Fruit fly (Drosophila melanogaster) whole organism, embryonic: ENCODE data around the gene beta'COP.

ENCODE experiments used
- Abd-B ChIP-seq: fragments of 200-800 bp; sonication (Bioruptor generic); optimal IDR thresholded peaks from 2 replicates; lab custom pipeline; 2018; ENCODE audit warnings: missing biosample characterization, mild to moderate bottlenecking, missing genetic modification characterization, moderate library complexity
- Antp ChIP-seq: fragments of 200-800 bp; sonication (Bioruptor generic); optimal IDR thresholded peaks from 3 replicates; lab custom pipeline; 2016; ENCODE audit warnings: missing biosample characterization, missing genetic modification characterization
- CG10462 ChIP-seq: fragments of 200-800 bp; sonication (Bioruptor generic); optimal IDR thresholded peaks from 2 replicates; lab custom pipeline; 2016; ENCODE audit warnings: missing biosample characterization, missing genetic modification characterization
- CG10565 ChIP-seq: fragments of 200-800 bp; sonication (Bioruptor generic); optimal IDR thresholded peaks from 3 replicates; lab custom pipeline; 2016; ENCODE audit warnings: missing biosample characterization, mild to moderate bottlenecking, missing genetic modification characterization
- CG11560 ChIP-seq: fragments of 200-800 bp; sonication (Bioruptor generic); IDR thresholded peaks from 3 replicates; pipeline ENCODE4 v1.3.6; 2022; ENCODE audit warnings: missing biosample characterization, missing genetic modification characterization
- CG12391 ChIP-seq: fragments of 200-800 bp; sonication (Bioruptor generic); optimal IDR thresholded peaks from 3 replicates; lab custom pipeline; 2018; ENCODE audit warnings: missing biosample characterization, mild to moderate bottlenecking, missing genetic modification characterization, moderate library complexity
- CG13287 ChIP-seq: fragments of 200-800 bp; sonication (Bioruptor generic); IDR thresholded peaks from 2 replicates; pipeline ENCODE4 v1.3.6; 2022; ENCODE audit warnings: missing biosample characterization, missing genetic modification characterization; ENCODE audit not compliant: partially characterized antibody
- CG13424 ChIP-seq: fragments of 200-800 bp; sonication (Bioruptor generic); optimal IDR thresholded peaks from 2 replicates; lab custom pipeline; 2019; ENCODE audit warnings: missing biosample characterization, mild to moderate bottlenecking, missing genetic modification characterization, moderate library complexity
- CG17361 ChIP-seq: fragments of 200-800 bp; sonication (Bioruptor generic); IDR thresholded peaks from 3 replicates; pipeline ENCODE4 v1.3.6; 2022; ENCODE audit warnings: missing biosample characterization, missing genetic modification characterization
- CG17385 ChIP-seq: fragments of 200-800 bp; sonication (Bioruptor generic); optimal IDR thresholded peaks from 3 replicates; lab custom pipeline; 2018; ENCODE audit warnings: missing biosample characterization, mild to moderate bottlenecking, missing genetic modification characterization
- CG2129 ChIP-seq: fragments of 200-800 bp; sonication (Bioruptor generic); IDR thresholded peaks from 2 replicates; pipeline ENCODE4 v1.3.6; 2022; ENCODE audit warnings: missing biosample characterization, missing genetic modification characterization; ENCODE audit not compliant: partially characterized antibody
- CG31365 ChIP-seq: fragments of 200-800 bp; sonication (Bioruptor generic); optimal IDR thresholded peaks from 2 replicates; lab custom pipeline; 2018; ENCODE audit warnings: missing biosample characterization, mild to moderate bottlenecking, missing genetic modification characterization
- CG34376 ChIP-seq: fragments of 200-800 bp; sonication (Bioruptor generic); optimal IDR thresholded peaks from 2 replicates; lab custom pipeline; 2018; ENCODE audit warnings: missing biosample characterization, mild to moderate bottlenecking, missing genetic modification characterization
- CG3726 ChIP-seq: fragments of 200-800 bp; sonication (Bioruptor generic); IDR thresholded peaks from 3 replicates; pipeline ENCODE4, ENCODE4 v1.3.6; 2022; ENCODE audit warnings: missing biosample characterization, missing genetic modification characterization
- CG4282 ChIP-seq: fragments of 200-800 bp; sonication (Bioruptor generic); optimal IDR thresholded peaks from 2 replicates; lab custom pipeline; 2016; ENCODE audit warnings: missing biosample characterization, missing genetic modification characterization
- CG4360 ChIP-seq: fragments of 200-800 bp; sonication (Bioruptor generic); IDR thresholded peaks from 2 replicates; pipeline ENCODE4 v1.3.6; 2022; ENCODE audit warnings: missing biosample characterization, missing genetic modification characterization
- CG43689 ChIP-seq: fragments of 200-800 bp; sonication (Bioruptor generic); IDR thresholded peaks from 2 replicates; pipeline ENCODE4 v1.3.6; 2022; ENCODE audit warnings: missing biosample characterization, missing genetic modification characterization
- CG6689 ChIP-seq: fragments of 200-800 bp; sonication (Bioruptor generic); IDR thresholded peaks from 2 replicates; pipeline ENCODE4 v1.3.6; 2022; ENCODE audit warnings: missing biosample characterization, missing genetic modification characterization
- CG7745 ChIP-seq: fragments of 200-800 bp; sonication (Bioruptor generic); optimal IDR thresholded peaks from 2 replicates; lab custom pipeline; 2018; ENCODE audit warnings: missing biosample characterization, mild to moderate bottlenecking, missing genetic modification characterization, moderate library complexity
- CG8765 ChIP-seq: fragments of 200-800 bp; sonication (Bioruptor generic); IDR thresholded peaks from 2 replicates; pipeline ENCODE4 v1.3.6; 2022; ENCODE audit warnings: missing biosample characterization, missing genetic modification characterization
- Fer1 ChIP-seq: fragments of 200-800 bp; sonication (Bioruptor generic); optimal IDR thresholded peaks from 2 replicates; lab custom pipeline; 2017; ENCODE audit warnings: missing biosample characterization, mild to moderate bottlenecking, missing genetic modification characterization
- Fer2 ChIP-seq: fragments of 200-800 bp; sonication (Bioruptor generic); optimal IDR thresholded peaks from 2 replicates; lab custom pipeline; 2018; ENCODE audit warnings: missing biosample characterization, mild to moderate bottlenecking, missing genetic modification characterization, moderate library complexity
- HLH4C ChIP-seq: fragments of 200-800 bp; sonication (Bioruptor generic); IDR thresholded peaks from 3 replicates; pipeline ENCODE4 v1.3.6; 2022; ENCODE audit warnings: missing biosample characterization, missing genetic modification characterization; ENCODE audit not compliant: partially characterized antibody
- HmgZ ChIP-seq: fragments of 200-800 bp; sonication (Bioruptor generic); optimal IDR thresholded peaks from 2 replicates; lab custom pipeline; 2018; ENCODE audit warnings: missing biosample characterization, mild to moderate bottlenecking, missing genetic modification characterization
- Hr51 ChIP-seq, 2 experiments: fragments of 200-800 bp; sonication (Bioruptor generic); optimal IDR thresholded peaks; 2 replicates in 1 of 2; 3 replicates in 1 of 2; lab custom pipeline; 2016 to 2018; ENCODE audit warnings: missing biosample characterization in 2 of 2, missing genetic modification characterization in 2 of 2, mild to moderate bottlenecking in 1 of 2, moderate library complexity in 1 of 2
- Nf-YC ChIP-seq: fragments of 200-800 bp; optimal IDR thresholded peaks from 3 replicates; lab custom pipeline; 2019; ENCODE audit warnings: missing biosample characterization, mild to moderate bottlenecking, missing genetic modification characterization, moderate library complexity
- PHDP ChIP-seq: fragments of 200-800 bp; sonication (Bioruptor generic); optimal IDR thresholded peaks from 3 replicates; lab custom pipeline; 2018; ENCODE audit warnings: missing biosample characterization, mild to moderate bottlenecking, missing genetic modification characterization, moderate library complexity
- bigmax ChIP-seq: fragments of 200-800 bp; sonication (Bioruptor generic); optimal IDR thresholded peaks from 2 replicates; lab custom pipeline; 2018; ENCODE audit warnings: missing biosample characterization, mild to moderate bottlenecking, missing genetic modification characterization
- btn ChIP-seq: fragments of 200-800 bp; sonication (Bioruptor generic); optimal IDR thresholded peaks from 2 replicates; lab custom pipeline; 2016; ENCODE audit warnings: missing biosample characterization, missing genetic modification characterization
- cato ChIP-seq: fragments of 200-800 bp; sonication (Bioruptor generic); optimal IDR thresholded peaks from 2 replicates; lab custom pipeline; 2016; ENCODE audit warnings: missing biosample characterization, missing genetic modification characterization, borderline replicate concordance
- chinmo ChIP-seq: fragments of 200-800 bp; sonication (Bioruptor generic); IDR thresholded peaks from 4 replicates; pipeline ENCODE4 v1.3.6; 2022; ENCODE audit warnings: missing biosample characterization, missing genetic modification characterization; ENCODE audit not compliant: partially characterized antibody
- chm ChIP-seq: fragments of 200-800 bp; sonication (Bioruptor generic); IDR thresholded peaks from 2 replicates; pipeline ENCODE4 v1.3.6; 2022; ENCODE audit warnings: missing biosample characterization, missing genetic modification characterization
- dm ChIP-seq: fragments of 200-800 bp; sonication (Bioruptor generic); optimal IDR thresholded peaks from 3 replicates; lab custom pipeline; 2016; ENCODE audit warnings: missing biosample characterization, missing genetic modification characterization
- dmrt11E ChIP-seq: fragments of 200-800 bp; sonication (Bioruptor generic); optimal IDR thresholded peaks from 3 replicates; lab custom pipeline; 2018; ENCODE audit warnings: missing biosample characterization, mild to moderate bottlenecking, missing genetic modification characterization, moderate library complexity
- ewg ChIP-seq: fragments of 200-800 bp; sonication (Bioruptor generic); optimal IDR thresholded peaks from 3 replicates; lab custom pipeline; 2017; ENCODE audit warnings: mild to moderate bottlenecking, missing biosample characterization, missing genetic modification reagents, missing genetic modification characterization
- eyg ChIP-seq: fragments of 200-800 bp; sonication (Bioruptor generic); optimal IDR thresholded peaks from 3 replicates; lab custom pipeline; 2016; ENCODE audit warnings: missing biosample characterization, missing genetic modification characterization
- fd96Cb ChIP-seq: fragments of 200-800 bp; sonication (Bioruptor generic); optimal IDR thresholded peaks from 2 replicates; lab custom pipeline; 2018; ENCODE audit warnings: missing biosample characterization, mild to moderate bottlenecking, missing genetic modification characterization, moderate library complexity
- fu2 ChIP-seq: fragments of 200-800 bp; sonication (Bioruptor generic); optimal IDR thresholded peaks from 2 replicates; lab custom pipeline; 2016; ENCODE audit warnings: missing biosample characterization, missing genetic modification characterization
- gsb-n ChIP-seq: fragments of 200-800 bp; sonication (Bioruptor generic); optimal IDR thresholded peaks from 3 replicates; lab custom pipeline; 2018; ENCODE audit warnings: missing biosample characterization, mild to moderate bottlenecking, missing genetic modification characterization
- hth ChIP-seq: fragments of >200 bp; optimal IDR thresholded peaks from 2 replicates; lab custom pipeline; 2017; ENCODE audit warnings: inconsistent platforms
- lmd ChIP-seq: fragments of 200-800 bp; sonication (Bioruptor generic); IDR thresholded peaks from 2 replicates; pipeline ENCODE4 v1.3.6; 2022; ENCODE audit warnings: missing biosample characterization, missing genetic modification characterization
- mirr ChIP-seq: fragments of 200-800 bp; sonication (Bioruptor generic); optimal IDR thresholded peaks from 3 replicates; lab custom pipeline; 2018; ENCODE audit warnings: missing biosample characterization, mild to moderate bottlenecking, missing genetic modification characterization
- rib ChIP-seq: fragments of 200-800 bp; sonication (Bioruptor generic); IDR thresholded peaks from 2 replicates; pipeline ENCODE4 v1.3.6; 2022; ENCODE audit warnings: missing biosample characterization, missing genetic modification characterization
- slp2 ChIP-seq: fragments of 200-800 bp; sonication (Bioruptor generic); optimal IDR thresholded peaks from 2 replicates; lab custom pipeline; 2016; ENCODE audit warnings: missing biosample characterization, missing genetic modification characterization
- stwl ChIP-seq: fragments of 200-800 bp; sonication (Bioruptor generic); optimal IDR thresholded peaks from 3 replicates; lab custom pipeline; 2018; ENCODE audit warnings: missing biosample characterization, mild to moderate bottlenecking, missing genetic modification characterization, moderate library complexity
- sug ChIP-seq: fragments of 200-800 bp; optimal IDR thresholded peaks from 2 replicates; lab custom pipeline; 2019; ENCODE audit warnings: missing biosample characterization, mild to moderate bottlenecking, missing genetic modification characterization, moderate library complexity
- tin ChIP-seq: fragments of 200-800 bp; sonication (Bioruptor generic); optimal IDR thresholded peaks from 3 replicates; lab custom pipeline; 2016; ENCODE audit warnings: missing biosample characterization, missing genetic modification characterization
- unc-4 ChIP-seq: fragments of 200-800 bp; sonication (Bioruptor generic); IDR thresholded peaks from 2 replicates; pipeline ENCODE4 v1.3.6; 2022; ENCODE audit warnings: missing biosample characterization, missing genetic modification characterization; ENCODE audit not compliant: partially characterized antibody
- wdn ChIP-seq: fragments of 200-800 bp; sonication (Bioruptor generic); IDR thresholded peaks from 2 replicates; pipeline ENCODE4 v1.3.6; 2022; ENCODE audit warnings: missing biosample characterization, missing genetic modification characterization
- zen ChIP-seq: fragments of 200-800 bp; sonication (Bioruptor generic); optimal IDR thresholded peaks from 3 replicates; lab custom pipeline; 2018; ENCODE audit warnings: missing biosample characterization, mild to moderate bottlenecking, missing genetic modification characterization, moderate library complexity

The beta'COP gene

DNA sequence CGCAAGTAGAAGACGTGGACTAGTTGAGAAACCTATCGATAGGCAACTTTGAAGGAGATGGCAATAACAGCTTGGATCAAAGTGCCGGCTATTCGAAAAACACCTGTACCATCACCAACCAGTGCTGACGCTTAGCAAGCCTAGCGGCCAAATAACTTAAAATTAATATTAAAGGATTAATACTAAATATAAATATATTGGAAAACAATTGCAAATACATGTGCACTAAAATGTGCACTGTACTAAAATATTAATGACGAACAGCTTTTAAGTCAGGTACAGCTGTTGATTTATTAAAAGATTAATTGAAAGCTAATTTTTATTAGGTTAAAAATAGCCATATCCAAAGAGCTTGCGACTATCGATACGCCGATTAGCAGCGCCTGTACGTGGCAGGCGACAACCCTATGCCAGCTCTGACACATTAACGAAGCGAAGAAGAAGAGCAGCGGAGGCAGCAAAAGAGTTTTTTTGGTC lies at the start of gene beta'COP, which contains the start of gene CG9302 (continued):
- TF ChIP-seq stwl (tag; lab: Kevin White, UChicago) (peak; percentile 38), gsb-n (tag; lab: Kevin White, UChicago) (no peak), unc-4 (GFP tag; lab: Robert Waterston, UW) (peak; percentile 71), CG7745 (tag; lab: Kevin White, UChicago) (no peak), Antp (GFP tag; lab: Kevin White, UChicago) (peak; percentile 34), PHDP (tag; lab: Kevin White, UChicago) (peak; percentile 56), CG12391 (tag; lab: Kevin White, UChicago) (peak; percentile 85), CG17385 (GFP tag; lab: Kevin White, UChicago) (peak; percentile 95), CG34376 (GFP tag; lab: Kevin White, UChicago) (no peak), Nf-YC (tag; lab: Kevin White, UChicago) (peak; percentile 79), CG4360 (GFP tag; lab: Robert Waterston, UW) (no peak), tin (GFP tag; lab: Kevin White, UChicago) (peak; percentile 60), Abd-B (GFP tag; lab: Kevin White, UChicago) (peak; percentile 91), sug (tag; lab: Kevin White, UChicago) (peak; percentile 85), CG11560 (tag; lab: Robert Waterston, UW) (0 out of 3 replicates have a peak, but pooled peaks have one; percentile 16), Hr51 (GFP tag; optimal IDR thresholded peaks at IDR 0.05; lab: Kevin White, UChicago) (peak in 1 of 2 experiments; percentile 38), eyg (no peak), ewg (peak; percentile 47), HmgZ (tag; lab: Kevin White, UChicago) (peak; percentile 42), chinmo (no peak), CG13424 (tag; lab: Kevin White, UChicago) (peak; percentile 78), fu2 (GFP tag; lab: Kevin White, UChicago) (no peak), HLH4C (GFP tag; lab: Robert Waterston, UW) (peak; percentile 72), CG3726 (no peak), CG6689 (GFP tag; lab: Robert Waterston, UW) (peak; percentile 56), dmrt11E (tag; lab: Kevin White, UChicago) (peak; percentile 67), CG43689 (GFP tag; lab: Robert Waterston, UW) (no peak), CG31365 (tag; lab: Kevin White, UChicago) (no peak), zen (tag; lab: Kevin White, UChicago) (peak; percentile 84), bigmax (GFP tag; lab: Kevin White, UChicago) (peak; percentile 31), CG8765 (GFP tag; lab: Robert Waterston, UW) (peak; percentile 15; the same call in 1 of the 2 replicates), wdn (GFP tag; lab: Robert Waterston, UW) (no peak; the same call in 1 of the 2 replicates), dm (GFP tag; lab: Kevin White, UChicago) (peak; percentile 37), CG13287 (GFP tag; lab: Robert Waterston, UW) (peak; percentile 74), CG17361 (GFP tag; lab: Robert Waterston, UW) (peak; percentile 90), CG10462 (peak; percentile 31), slp2 (GFP tag; lab: Kevin White, UChicago) (peak; percentile 21), mirr (GFP tag; lab: Kevin White, UChicago) (no peak), Fer2 (peak; percentile 73), btn (GFP tag; lab: Kevin White, UChicago) (no peak), hth (no peak), fd96Cb (peak; percentile 51), Fer1 (peak; percentile 60), CG2129 (no peak), rib (0 out of 2 replicates have a peak, but pooled peaks have one; percentile 23), cato (GFP tag; lab: Kevin White, UChicago) (peak; percentile 50), CG10565 (GFP tag; lab: Kevin White, UChicago) (no peak), chm (GFP tag; lab: Robert Waterston, UW) (no peak), CG4282 (GFP tag; lab: Kevin White, UChicago) (no peak), lmd (peak; percentile 69)
